Fruit fly (Drosophila melanogaster) whole organism, prepupa: ENCODE results near the gene Lcp65Ag2.
"Not testable (repeated sequence)": the region's sequence is repeated elsewhere in the genome, so short reads cannot be mapped to it uniquely, and the experiment has no call there.

Experiments
- CG10631 ChIP-seq: fragments of 200-800 bp; sonication (Bioruptor generic); optimal IDR thresholded peaks from 2 replicates; lab custom pipeline; 2016; ENCODE audit warnings: missing biosample characterization, missing genetic modification characterization
- CG10669 ChIP-seq: fragments of 200-800 bp; sonication (Bioruptor generic); optimal IDR thresholded peaks from 3 replicates; lab custom pipeline; 2018; ENCODE audit warnings: missing biosample characterization, mild to moderate bottlenecking, missing genetic modification characterization, moderate library complexity
- CG11294 ChIP-seq: fragments of 200-800 bp; sonication (Bioruptor generic); IDR thresholded peaks from 2 replicates; pipeline ENCODE4 v1.3.6; 2022; ENCODE audit warnings: missing biosample characterization, missing genetic modification characterization
- CG11762 ChIP-seq: fragments of 200-800 bp; sonication (Bioruptor generic); optimal IDR thresholded peaks from 3 replicates; lab custom pipeline; 2016; ENCODE audit warnings: missing biosample characterization, missing genetic modification characterization; ENCODE audit not compliant: insufficient read depth
- CG11902 ChIP-seq: fragments of 200-800 bp; sonication (Bioruptor generic); optimal IDR thresholded peaks from 3 replicates; lab custom pipeline; 2016; ENCODE audit warnings: missing biosample characterization, missing genetic modification characterization
- CG15336 ChIP-seq: fragments of 200-800 bp; sonication (Bioruptor generic); IDR thresholded peaks from 2 replicates; pipeline ENCODE4 v1.3.6; 2022; ENCODE audit warnings: missing biosample characterization, missing genetic modification characterization
- CG1621 ChIP-seq: fragments of 200-800 bp; sonication (Bioruptor generic); optimal IDR thresholded peaks from 3 replicates; lab custom pipeline; 2018; ENCODE audit warnings: missing biosample characterization, mild to moderate bottlenecking, missing genetic modification characterization
- CG31627 ChIP-seq: fragments of 200-800 bp; sonication (Bioruptor generic); optimal IDR thresholded peaks from 3 replicates; lab custom pipeline; 2016; ENCODE audit warnings: missing biosample characterization, missing genetic modification characterization
- CG6792 ChIP-seq: fragments of 200-800 bp; sonication (Bioruptor generic); optimal IDR thresholded peaks from 3 replicates; lab custom pipeline; 2016; ENCODE audit warnings: missing biosample characterization, missing genetic modification characterization
- CG6808 ChIP-seq: fragments of 200-800 bp; sonication (Bioruptor generic); optimal IDR thresholded peaks from 3 replicates; lab custom pipeline; 2017; ENCODE audit warnings: missing biosample characterization, missing genetic modification characterization, mild to moderate bottlenecking, moderate library complexity, missing genetic modification reagents
- CG6854 ChIP-seq: fragments of 200-800 bp; sonication (Bioruptor generic); optimal IDR thresholded peaks from 2 replicates; lab custom pipeline; 2017; ENCODE audit warnings: missing biosample characterization, mild to moderate bottlenecking, missing genetic modification characterization
- Ets96B ChIP-seq: fragments of 200-800 bp; optimal IDR thresholded peaks from 2 replicates; lab custom pipeline; 2019; ENCODE audit warnings: missing biosample characterization, mild to moderate bottlenecking, missing genetic modification characterization, moderate library complexity
- Gug ChIP-seq: fragments of 200-800 bp; sonication (Bioruptor generic); IDR thresholded peaks from 2 replicates; pipeline ENCODE4 v1.3.6; 2022; ENCODE audit warnings: missing biosample characterization, missing genetic modification characterization
- Hr38 ChIP-seq: sonication (Bioruptor generic); optimal IDR thresholded peaks from 2 replicates; lab custom pipeline; 2016; ENCODE audit warnings: missing biosample characterization, missing genetic modification characterization
- Hr39 ChIP-seq: fragments of 200-800 bp; sonication (Bioruptor generic); optimal IDR thresholded peaks from 2 replicates; lab custom pipeline; 2016; ENCODE audit warnings: missing biosample characterization, missing genetic modification characterization
- Hr4 ChIP-seq: fragments of 200-800 bp; sonication (Bioruptor generic); optimal IDR thresholded peaks from 3 replicates; lab custom pipeline; 2016; ENCODE audit warnings: missing biosample characterization, missing genetic modification characterization
- Lpt ChIP-seq: fragments of 200-800 bp; sonication (Bioruptor generic); optimal IDR thresholded peaks from 3 replicates; lab custom pipeline; 2016; ENCODE audit warnings: missing biosample characterization, missing genetic modification characterization
- Smox ChIP-seq: fragments of 200-800 bp; sonication (Bioruptor generic); optimal IDR thresholded peaks from 3 replicates; lab custom pipeline; 2016; ENCODE audit warnings: missing biosample characterization, missing genetic modification characterization
- cyc ChIP-seq: fragments of 200-800 bp; sonication (Bioruptor generic); optimal IDR thresholded peaks from 3 replicates; lab custom pipeline; 2016; ENCODE audit warnings: missing biosample characterization, missing genetic modification characterization
- dac ChIP-seq: fragments of 200-800 bp; sonication (Bioruptor generic); optimal IDR thresholded peaks from 2 replicates; lab custom pipeline; 2017; ENCODE audit warnings: missing biosample characterization, mild to moderate bottlenecking, missing genetic modification characterization
- dsx ChIP-seq: fragments of 200-800 bp; optimal IDR thresholded peaks from 3 replicates; lab custom pipeline; 2019; ENCODE audit warnings: missing biosample characterization, mild to moderate bottlenecking, missing genetic modification characterization, moderate library complexity; ENCODE audit not compliant: poor library complexity, severe bottlenecking
- eg ChIP-seq: fragments of 200-800 bp; sonication (Bioruptor generic); IDR thresholded peaks from 3 replicates; pipeline ENCODE4 v1.3.6; 2022; ENCODE audit warnings: missing biosample characterization, missing genetic modification characterization
- esn ChIP-seq: fragments of 200-800 bp; sonication (Bioruptor generic); optimal IDR thresholded peaks from 2 replicates; lab custom pipeline; 2016; ENCODE audit warnings: missing biosample characterization, mild to moderate bottlenecking, missing genetic modification characterization, moderate library complexity
- fd59A ChIP-seq: fragments of 200-800 bp; sonication (Bioruptor generic); optimal IDR thresholded peaks from 2 replicates; lab custom pipeline; 2017; ENCODE audit warnings: missing biosample characterization, mild to moderate bottlenecking, missing genetic modification characterization, missing genetic modification reagents
- fkh ChIP-seq: fragments of 200-800 bp; sonication (Bioruptor generic); optimal IDR thresholded peaks from 3 replicates; lab custom pipeline; 2017; ENCODE audit warnings: missing biosample characterization, mild to moderate bottlenecking, missing genetic modification characterization, moderate library complexity
- lz ChIP-seq: fragments of 200-800 bp; sonication (Bioruptor generic); optimal IDR thresholded peaks from 3 replicates; lab custom pipeline; 2016; ENCODE audit warnings: missing biosample characterization, missing genetic modification characterization
- net ChIP-seq: fragments of 200-800 bp; sonication (Bioruptor generic); optimal IDR thresholded peaks from 3 replicates; lab custom pipeline; 2016; ENCODE audit warnings: missing biosample characterization, missing genetic modification characterization
- pdm3 ChIP-seq: fragments of 200-800 bp; sonication (Bioruptor generic); optimal IDR thresholded peaks from 3 replicates; lab custom pipeline; 2016; ENCODE audit warnings: missing biosample characterization, missing genetic modification characterization
- salr ChIP-seq, 2 experiments: fragments of 200-800 bp; sonication (Bioruptor generic); optimal IDR thresholded peaks; 3 replicates each; lab custom pipeline; 2016 to 2018; ENCODE audit warnings: missing biosample characterization in 2 of 2, missing genetic modification characterization in 2 of 2, mild to moderate bottlenecking in 1 of 2
- spab ChIP-seq: fragments of 200-800 bp; sonication (Bioruptor generic); optimal IDR thresholded peaks from 2 replicates; lab custom pipeline; 2017; ENCODE audit warnings: missing biosample characterization, mild to moderate bottlenecking, missing genetic modification characterization, missing genetic modification reagents
- ss ChIP-seq, 2 experiments: fragments of 200-800 bp; sonication (Bioruptor generic); optimal IDR thresholded peaks; 2 replicates in 1 of 2; 3 replicates in 1 of 2; lab custom pipeline; 2017 to 2018; ENCODE audit warnings: mild to moderate bottlenecking in 2 of 2, missing biosample characterization in 2 of 2, missing genetic modification characterization in 2 of 2, moderate library complexity in 1 of 2
- svp ChIP-seq: fragments of 200-800 bp; sonication (Bioruptor generic); peaks from one replicate; lab custom pipeline; 2016; ENCODE audit warnings: missing biosample characterization, missing genetic modification characterization

The Lcp65Ag2 gene

DNA sequence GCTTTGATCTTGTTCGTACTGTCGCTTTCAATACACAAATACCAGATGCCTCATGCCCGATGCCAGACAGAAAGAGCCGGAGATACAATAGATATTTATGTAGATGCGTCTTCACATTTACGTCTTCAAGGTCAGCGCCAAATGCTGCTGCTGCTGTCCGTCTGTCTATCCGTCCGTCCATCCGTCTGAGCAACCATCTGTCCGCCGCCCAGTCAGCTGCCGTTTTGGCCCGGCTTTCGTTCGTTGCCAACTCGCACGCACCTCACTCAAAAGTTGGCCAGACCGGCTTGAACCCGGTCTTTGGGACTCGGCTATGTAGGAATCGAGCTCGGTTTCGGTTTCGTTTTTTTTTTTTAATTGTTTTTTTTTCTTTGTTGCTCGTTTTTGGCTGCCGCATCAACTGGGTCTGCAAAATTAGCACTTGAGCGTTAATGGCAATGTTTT is 21.6 kb upstream of the Lcp65Ag2 start (continued):
- peak; percentile 15 for TF ChIP-seq pdm3 (GFP tag; lab: Kevin White, UChicago)
- no peak for TF ChIP-seq CG10631 (GFP tag; lab: Kevin White, UChicago)
- TF ChIP-seq cyc (GFP tag; lab: Kevin White, UChicago) = no peak
- TF ChIP-seq lz (GFP tag; lab: Kevin White, UChicago) = no peak
- no peak for TF ChIP-seq salr (GFP tag; optimal IDR thresholded peaks at IDR 0.05; lab: Kevin White, UChicago)
- TF ChIP-seq dac (GFP tag; lab: Kevin White, UChicago) = no peak
- TF ChIP-seq dsx = peak; percentile 62
- no peak for TF ChIP-seq CG31627 (GFP tag; lab: Kevin White, UChicago)
- TF ChIP-seq esn (GFP tag; lab: Kevin White, UChicago) = no peak
- peak; percentile 37 for TF ChIP-seq Ets96B (tag; lab: Kevin White, UChicago)
- TF ChIP-seq spab (GFP tag; lab: Kevin White, UChicago) = peak; percentile 57
- peak; percentile 86 for TF ChIP-seq CG6808
- TF ChIP-seq Hr39 = no peak
- TF ChIP-seq fkh (GFP tag; lab: Kevin White, UChicago) = no peak
- TF ChIP-seq fd59A (GFP tag; lab: Kevin White, UChicago) = peak; percentile 20
- TF ChIP-seq Gug (GFP tag; lab: Robert Waterston, UW) = no peak
- TF ChIP-seq CG11294 (GFP tag; lab: Robert Waterston, UW) = no peak
- TF ChIP-seq CG15336 (GFP tag; lab: Robert Waterston, UW) = peak; percentile 65
- peak; percentile 59 for TF ChIP-seq net (GFP tag; lab: Kevin White, UChicago)
- no peak for TF ChIP-seq Hr38
- peak; percentile 25 for TF ChIP-seq CG10669 (GFP tag; lab: Kevin White, UChicago)
- TF ChIP-seq Smox (GFP tag; lab: Kevin White, UChicago) = no peak
- no peak for TF ChIP-seq CG6854 (GFP tag; lab: Kevin White, UChicago)
- TF ChIP-seq CG11902 = no peak
- peak; percentile 83 to 93 for TF ChIP-seq ss (GFP tag; optimal IDR thresholded peaks at IDR 0.05; lab: Kevin White, UChicago)
- peak; percentile 30 for TF ChIP-seq CG11762 (GFP tag; lab: Kevin White, UChicago)
- TF ChIP-seq Hr4 = no peak

DNA sequence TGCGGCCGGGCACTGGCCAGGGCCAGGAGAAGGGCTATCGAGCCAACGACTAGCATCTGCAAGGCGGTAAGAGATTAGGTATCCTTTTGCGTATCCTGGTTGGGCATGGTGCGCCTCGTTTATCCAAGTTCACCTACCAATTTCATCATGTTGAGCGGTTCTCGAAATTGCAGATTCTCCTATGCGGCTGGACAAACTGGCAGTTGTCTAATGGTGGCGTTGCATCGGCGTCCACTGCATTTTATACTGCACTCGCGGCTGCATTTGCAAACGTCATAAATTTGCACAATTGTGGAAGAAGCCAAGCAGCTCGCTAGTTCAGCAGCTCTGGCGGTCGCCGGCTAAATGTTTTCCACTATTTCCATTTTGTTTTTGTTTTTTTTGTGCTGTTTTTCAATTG is 19.1 kb upstream of the Lcp65Ag2 start, which contains the start of gene Acp65Aa:
TSS of gene Acp65Aa (minus strand) at position 215 of the 400 bp plus-strand sequence.
- no peak for TF ChIP-seq Smox (GFP tag; lab: Kevin White, UChicago)
- TF ChIP-seq Ets96B (tag; lab: Kevin White, UChicago) = no peak
- TF ChIP-seq CG11294 (GFP tag; lab: Robert Waterston, UW) = no peak
- TF ChIP-seq fkh (GFP tag; lab: Kevin White, UChicago) = no peak
- no peak for TF ChIP-seq dsx
- no peak for TF ChIP-seq eg (GFP tag; lab: Robert Waterston, UW)
- TF ChIP-seq svp (GFP tag; lab: Kevin White, UChicago) = no peak
- TF ChIP-seq CG1621 (tag; lab: Kevin White, UChicago) = no peak
- no peak for TF ChIP-seq CG6792
- no peak for TF ChIP-seq fd59A (GFP tag; lab: Kevin White, UChicago)
- TF ChIP-seq Lpt (GFP tag; lab: Kevin White, UChicago) = no peak
- TF ChIP-seq esn (GFP tag; lab: Kevin White, UChicago) = no peak

DNA sequence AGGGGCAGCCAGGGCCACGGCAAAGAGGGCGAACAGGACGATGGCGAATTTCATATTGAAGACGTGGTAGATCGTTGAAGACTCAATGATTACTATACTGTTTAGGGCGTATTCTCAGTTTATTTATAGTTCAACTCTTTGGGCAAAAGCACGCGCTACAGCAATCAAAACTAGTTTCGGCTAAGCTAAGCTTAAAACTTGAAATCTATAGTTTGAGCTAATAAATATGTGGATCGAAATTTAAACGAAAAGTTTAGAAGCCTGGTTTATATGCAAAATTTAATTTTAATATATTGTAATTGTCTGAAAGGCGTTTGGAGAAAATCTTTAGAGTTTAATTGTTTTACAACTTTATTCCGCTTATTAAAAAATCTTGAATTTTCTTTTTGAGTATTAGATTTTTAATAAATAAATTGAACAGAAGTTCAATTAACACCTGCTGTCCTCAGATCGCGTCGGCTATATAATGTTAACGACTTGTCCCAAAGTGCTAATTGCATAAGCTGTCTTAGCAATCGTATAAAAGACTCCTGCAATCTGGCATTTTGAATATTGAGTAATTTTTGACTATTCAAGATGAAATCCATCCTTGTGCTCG is 17.5 kb upstream of the Lcp65Ag2 start, which contains the start of the genes Cpr65Ax2 and Lcp65Aa:
TSS of gene Cpr65Ax2 (minus strand) at position 101 of the 598 bp plus-strand sequence.
TSS of gene Lcp65Aa (plus strand) at position 548 of the 598 bp plus-strand sequence.
- not testable (repeated sequence) for TF ChIP-seq eg (GFP tag; lab: Robert Waterston, UW); dac (GFP tag; lab: Kevin White, UChicago); Hr38

- not testable (repeated sequence) for TF ChIP-seq dsx; CG11902; dac (GFP tag; lab: Kevin White, UChicago)
These were observed 15.9 kb upstream of the Lcp65Ag2 start, which contains the start of gene Lcp65Ab1 for dm6 chr3L:6149248-6149647. Gene Lcp65Ab1, plus strand, starts transcription at chr3L:6149548.
